Worm (Caenorhabditis elegans): ENCODE measurements around the gene grl-10.

The grl-10 gene

DNA sequence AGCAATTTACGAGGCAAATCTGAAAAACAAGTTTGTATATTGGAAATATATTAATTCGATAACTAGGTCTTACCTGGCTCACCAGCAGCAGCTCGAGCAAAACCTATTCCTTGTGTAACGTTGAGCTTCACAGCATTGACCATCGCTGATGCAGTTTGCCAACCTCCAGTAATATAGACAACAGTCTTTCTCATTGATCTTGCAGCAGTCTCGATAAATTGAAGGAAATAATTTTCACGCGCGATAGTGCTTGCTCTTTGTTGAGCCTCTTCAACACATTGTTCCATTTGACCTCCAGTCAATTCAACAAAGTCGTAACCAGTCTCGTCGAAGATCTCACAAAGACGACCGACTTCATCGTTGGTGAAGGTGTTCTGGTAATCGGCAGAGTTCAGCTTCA lies 36.2 kb downstream of the grl-10 start:
- no peak for TF ChIP-seq ces-1 (GFP tag; optimal IDR thresholded peaks at IDR 0.05)
- TF ChIP-seq sptf-1 (tag; optimal IDR thresholded peaks at IDR 0.05), result no peak
- no peak for TF ChIP-seq unc-120 (tag; optimal IDR thresholded peaks at IDR 0.05; ENCODE audit: poor library complexity, severe bottlenecking)
- TF ChIP-seq bed-3 (GFP tag; optimal IDR thresholded peaks at IDR 0.05), result no peak
- TF ChIP-seq lsy-2 (tag; optimal IDR thresholded peaks at IDR 0.05), result no peak
- TF ChIP-seq nhr-2 (tag; optimal IDR thresholded peaks at IDR 0.05), result no peak
- TF ChIP-seq M03D4.4 (tag; optimal IDR thresholded peaks at IDR 0.05), result no peak
- TF ChIP-seq elt-3 (tag; optimal IDR thresholded peaks at IDR 0.05), result no peak
- TF ChIP-seq ham-2 (GFP tag; optimal IDR thresholded peaks at IDR 0.05), result no peak
- TF ChIP-seq nhr-76 (tag; optimal IDR thresholded peaks at IDR 0.05), result no peak
- TF ChIP-seq nhr-237 (tag; optimal IDR thresholded peaks at IDR 0.05), result no peak
- no peak for TF ChIP-seq elt-1 (tag; optimal IDR thresholded peaks at IDR 0.05; ENCODE audit: borderline replicate concordance, insufficient read depth)
- no peak for TF ChIP-seq mab-5 (tag; optimal IDR thresholded peaks at IDR 0.05)
- TF ChIP-seq hlh-1 (tag; optimal IDR thresholded peaks at IDR 0.05), result no peak

DNA sequence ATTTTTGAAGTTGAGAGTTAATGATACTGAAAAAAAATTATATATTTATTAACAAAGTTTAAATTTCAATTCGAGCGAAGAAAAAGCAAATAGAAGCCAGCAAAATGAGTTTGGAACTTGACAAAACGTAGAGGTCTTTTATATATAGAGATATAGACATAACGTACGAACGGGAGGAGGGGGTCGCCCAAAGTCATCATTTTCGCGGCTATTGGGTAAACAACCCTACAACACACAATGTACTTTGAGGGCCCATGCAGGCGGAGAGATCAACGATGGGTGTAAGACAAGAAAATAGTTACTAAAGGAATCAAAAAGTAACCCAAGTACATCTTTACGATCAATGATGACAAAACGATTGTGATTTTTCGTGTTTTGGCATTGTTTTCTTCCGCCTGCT lies 37.4 kb downstream of the grl-10 start, which contains the start of gene ZK742.4:
Gene ZK742.4, minus strand, starts transcription at position 35 of the 400 bp plus-strand sequence.
- no peak for TF ChIP-seq zip-8 (tag; optimal IDR thresholded peaks at IDR 0.05)
- no peak for TF ChIP-seq sptf-1 (tag; optimal IDR thresholded peaks at IDR 0.05)
- peak; percentile 31 for TF ChIP-seq pha-4 (tag; optimal IDR thresholded peaks at IDR 0.05)
- no peak for TF ChIP-seq unc-62 (GFP tag; optimal IDR thresholded peaks at IDR 0.05)

DNA sequence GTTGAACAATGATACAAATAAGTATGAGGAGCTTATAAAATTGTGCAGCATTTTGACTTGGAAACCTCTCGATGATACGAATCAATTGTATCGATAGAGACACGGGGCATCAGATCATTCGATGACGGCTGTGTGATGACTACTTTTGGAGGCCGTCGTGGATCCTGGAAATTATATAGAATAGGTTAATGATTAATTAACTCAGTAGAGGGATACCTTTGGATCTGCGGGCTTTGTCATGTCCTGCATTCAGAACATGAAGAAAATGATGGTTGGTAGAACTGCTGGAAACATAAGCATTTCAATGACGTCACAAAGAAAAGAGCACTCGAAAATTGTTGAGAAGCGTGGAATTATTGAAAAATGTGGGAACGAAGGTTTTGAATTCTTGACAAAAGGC lies 40.3 kb downstream of the grl-10 start, which contains the start of gene ZK742.6:
Gene ZK742.6, minus strand, starts transcription at position 342 of the 400 bp plus-strand sequence.
- TF ChIP-seq mls-2 (tag; optimal IDR thresholded peaks at IDR 0.05) (no peak), nhr-237 (tag; optimal IDR thresholded peaks at IDR 0.05) (no peak), unc-120 (tag; optimal IDR thresholded peaks at IDR 0.05; ENCODE audit: poor library complexity, severe bottlenecking) (no peak)

DNA sequence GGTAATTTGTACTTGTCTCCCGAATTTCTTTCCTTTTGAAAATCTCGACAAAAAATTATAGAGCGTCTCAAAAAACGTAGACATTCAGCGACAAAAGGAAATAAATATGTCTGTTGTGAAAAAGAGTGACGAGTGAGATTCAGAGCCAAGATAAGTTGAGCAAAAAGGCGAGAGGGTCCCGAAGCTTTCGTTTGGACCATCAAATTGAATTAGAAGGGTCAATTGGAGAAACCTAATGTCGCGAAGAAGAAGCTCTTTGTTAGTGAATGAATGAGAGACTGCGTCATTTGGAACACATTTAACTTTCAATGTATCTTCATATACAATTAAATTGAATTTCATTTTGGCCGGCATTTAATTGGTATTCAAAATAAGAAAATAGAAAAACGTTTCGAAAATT lies 42.1 kb downstream of the grl-10 start:
- no peak for TF ChIP-seq hlh-1 (tag; optimal IDR thresholded peaks at IDR 0.05)
- TF ChIP-seq ces-1 (GFP tag; optimal IDR thresholded peaks at IDR 0.05), result peak; percentile 97

DNA sequence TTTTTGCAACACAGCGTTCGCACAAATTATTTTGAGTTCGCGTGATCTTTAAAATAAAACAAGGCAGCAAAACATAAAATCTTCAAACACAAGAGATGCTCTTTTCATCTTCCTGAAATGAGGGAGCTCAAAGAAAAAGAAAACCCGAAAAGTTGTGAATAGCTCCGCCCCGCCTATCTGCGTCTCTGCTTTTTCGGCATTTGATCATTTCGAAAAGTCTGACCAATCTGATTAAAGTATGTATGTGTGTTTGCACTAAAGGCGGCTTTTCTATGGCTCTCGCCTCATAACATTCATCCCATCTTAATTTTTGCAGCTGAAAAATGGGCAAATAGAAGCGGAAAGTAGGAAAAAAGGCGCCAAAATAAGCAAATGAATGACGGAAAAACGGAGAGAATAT lies 45.2 kb downstream of the grl-10 start:
- TF ChIP-seq unc-39 (tag; optimal IDR thresholded peaks at IDR 0.05) (no peak), ces-1 (GFP tag; optimal IDR thresholded peaks at IDR 0.05) (peak; percentile 68)

DNA sequence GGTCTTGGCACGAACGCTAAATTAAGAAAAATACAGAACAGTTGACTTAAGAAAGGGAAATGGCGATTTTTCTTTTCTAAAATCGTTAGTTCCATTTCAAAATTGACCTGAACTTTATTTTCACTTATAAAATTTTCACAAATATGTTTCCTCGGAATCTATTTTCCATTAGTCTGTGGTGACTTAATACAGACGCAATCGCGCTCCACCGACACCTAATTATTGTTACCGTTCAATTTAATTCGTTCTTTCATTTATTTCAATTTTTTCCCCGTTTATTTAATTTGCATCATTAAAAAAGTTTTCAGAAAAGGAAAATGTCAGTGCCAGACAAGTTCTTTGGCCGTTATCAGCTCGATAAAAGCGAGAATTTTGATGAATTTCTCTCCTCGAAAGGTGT lies 45.9 kb downstream of the grl-10 start, which contains the start of gene lbp-4:
Gene lbp-4, plus strand, starts transcription at position 309 of the 400 bp plus-strand sequence.
- TF ChIP-seq ceh-43 (GFP tag; optimal IDR thresholded peaks at IDR 0.05) (peak; percentile 61), drap-1 (GFP tag; optimal IDR thresholded peaks at IDR 0.05) (no peak), ces-1 (GFP tag; optimal IDR thresholded peaks at IDR 0.05) (peak; percentile 80), ham-2 (GFP tag; optimal IDR thresholded peaks at IDR 0.05) (no peak), unc-39 (tag; optimal IDR thresholded peaks at IDR 0.05) (no peak), nhr-28 (tag; optimal IDR thresholded peaks at IDR 0.05) (no peak), M03D4.4 (tag; optimal IDR thresholded peaks at IDR 0.05) (no peak), unc-120 (tag; optimal IDR thresholded peaks at IDR 0.05; ENCODE audit: poor library complexity, severe bottlenecking) (no peak), sptf-1 (tag; optimal IDR thresholded peaks at IDR 0.05) (no peak), elt-3 (tag; optimal IDR thresholded peaks at IDR 0.05) (no peak), mep-1 (tag; optimal IDR thresholded peaks at IDR 0.05) (peak; percentile 32), zip-8 (tag; optimal IDR thresholded peaks at IDR 0.05) (no peak), nhr-237 (tag; optimal IDR thresholded peaks at IDR 0.05) (peak; percentile 43), lsy-2 (tag; optimal IDR thresholded peaks at IDR 0.05) (peak; percentile 20), hlh-1 (tag; optimal IDR thresholded peaks at IDR 0.05) (no peak)

DNA sequence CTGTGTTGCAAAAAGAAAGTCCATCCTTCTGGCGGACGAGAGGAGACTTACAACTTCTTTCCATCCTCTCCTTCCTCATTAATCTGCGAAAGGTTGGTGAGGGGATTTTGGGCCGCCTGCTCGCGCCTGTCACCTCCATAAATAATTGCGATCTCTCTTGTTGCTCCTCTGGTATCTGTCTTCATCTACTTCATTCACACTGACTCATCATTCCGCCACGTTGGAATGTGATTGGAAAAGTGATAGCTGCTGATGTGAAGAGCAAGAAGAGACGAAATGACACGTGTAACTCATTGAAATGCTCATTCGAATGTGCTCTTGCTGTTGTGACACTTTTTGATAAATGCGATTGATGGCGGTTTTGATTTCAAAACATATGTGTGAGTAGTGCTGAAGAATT lies 48.3 kb downstream of the grl-10 start:
- TF ChIP-seq ceh-83 (GFP tag; optimal IDR thresholded peaks at IDR 0.05), result no peak
- TF ChIP-seq sptf-1 (tag; optimal IDR thresholded peaks at IDR 0.05), result no peak
- TF ChIP-seq unc-62 (GFP tag; optimal IDR thresholded peaks at IDR 0.05), result peak; percentile 99
- TF ChIP-seq cnd-1 (tag; optimal IDR thresholded peaks at IDR 0.05), result no peak
- no peak for TF ChIP-seq lin-13 (tag; optimal IDR thresholded peaks at IDR 0.05)
- TF ChIP-seq mls-2 (tag; optimal IDR thresholded peaks at IDR 0.05), result no peak
- TF ChIP-seq mep-1 (tag; optimal IDR thresholded peaks at IDR 0.05), result no peak
- TF ChIP-seq hlh-1 (tag; optimal IDR thresholded peaks at IDR 0.05), result peak; percentile 99
- no peak for TF ChIP-seq snpc-4 (tag; optimal IDR thresholded peaks at IDR 0.05)
- TF ChIP-seq mab-5 (tag; optimal IDR thresholded peaks at IDR 0.05), result peak; percentile 68
- TF ChIP-seq zip-8 (tag; optimal IDR thresholded peaks at IDR 0.05), result no peak
- TF ChIP-seq tbx-8 (GFP tag; optimal IDR thresholded peaks at IDR 0.05), result no peak
- peak; percentile 45 for TF ChIP-seq M03D4.4 (tag; optimal IDR thresholded peaks at IDR 0.05)
- TF ChIP-seq unc-39 (tag; optimal IDR thresholded peaks at IDR 0.05), result no peak
- TF ChIP-seq nhr-12 (tag; optimal IDR thresholded peaks at IDR 0.05), result no peak
- peak; percentile 92 for TF ChIP-seq unc-120 (tag; optimal IDR thresholded peaks at IDR 0.05; ENCODE audit: poor library complexity, severe bottlenecking)
- no peak for TF ChIP-seq ceh-43 (GFP tag; optimal IDR thresholded peaks at IDR 0.05)
- TF ChIP-seq ces-1 (GFP tag; optimal IDR thresholded peaks at IDR 0.05), result no peak
